ENCODE assay signal across 3 worm cellular contexts in the genomic region with DNA sequence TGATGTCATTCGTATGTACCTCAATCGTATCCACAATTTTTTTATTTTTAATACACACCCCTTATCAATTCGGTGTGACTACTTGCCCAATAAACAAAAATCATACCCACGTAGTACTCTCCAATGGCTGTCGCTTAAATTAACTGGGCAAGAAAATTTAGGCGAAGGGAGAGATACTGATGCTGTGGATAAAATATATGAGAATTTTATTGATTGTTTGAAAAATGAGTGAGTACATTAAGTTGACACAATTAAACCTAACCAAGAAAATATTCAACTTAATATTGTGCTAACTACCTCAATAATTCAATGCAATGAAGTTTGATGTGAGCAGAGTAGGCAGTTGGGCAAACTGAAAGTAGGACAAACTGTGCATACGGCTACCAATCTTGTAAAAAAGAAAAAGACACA.
TF ChIP-seq lines count a peak whose summit lies in the region.

No protein-coding gene starts in this region.

TF ChIP-seq in whole organism, L1 larva, 84 proteins besides CTCF, POLR2A, EP300 and RAD21 (continued from another document and continues in another):
- TF ChIP-seq tbx-2 (tag; optimal IDR thresholded peaks at IDR 0.05; lab: Kevin White, UChicago) (peak; percentile 99), nhr-20 (tag; optimal IDR thresholded peaks at IDR 0.05; lab: Kevin White, UChicago) (peak; percentile 99), irx-1 (tag; optimal IDR thresholded peaks at IDR 0.05; lab: Kevin White, UChicago) (peak; percentile 100), nhr-85 (tag; lab: Kevin White, UChicago) (peak; percentile 99), efl-1 (optimal IDR thresholded peaks at IDR 0.05; lab: Kevin White, UChicago) (peak; percentile 84 to 88), efl-1 (GFP tag; optimal IDR thresholded peaks at IDR 0.05 in 1 of 2; lab: Kevin White, UChicago) (peak; percentile 54 to 97), ztf-11 (tag; optimal IDR thresholded peaks at IDR 0.05; lab: Kevin White, UChicago) (peak; percentile 79 to 96), ets-5 (GFP tag; IDR thresholded peaks at IDR 0.05; lab: Robert Waterston, UW) (no peak), lin-39 (tag; optimal IDR thresholded peaks at IDR 0.05; lab: Kevin White, UChicago) (peak; percentile 100), nhr-47 (tag; optimal IDR thresholded peaks at IDR 0.05; lab: Kevin White, UChicago) (peak; percentile 100), hlh-17 (GFP tag; optimal IDR thresholded peaks at IDR 0.05; lab: Kevin White, UChicago; ENCODE audit: borderline replicate concordance) (no peak), nhr-77 (tag; optimal IDR thresholded peaks at IDR 0.05; lab: Kevin White, UChicago) (peak; percentile 99), tlp-1 (tag; optimal IDR thresholded peaks at IDR 0.05; lab: Kevin White, UChicago) (no peak), xbp-1 (tag; optimal IDR thresholded peaks at IDR 0.05; lab: Kevin White, UChicago) (peak; percentile 98), swsn-7 (tag; optimal IDR thresholded peaks at IDR 0.05; lab: Kevin White, UChicago) (peak; percentile 99), C04F5.9 (tag; optimal IDR thresholded peaks at IDR 0.05; lab: Kevin White, UChicago) (peak; percentile 92), nhr-12 (tag; optimal IDR thresholded peaks at IDR 0.05; lab: Kevin White, UChicago) (peak; percentile 87), efl-3 (GFP tag; optimal IDR thresholded peaks at IDR 0.05; lab: Kevin White, UChicago) (peak; percentile 91), skn-1 (tag; optimal IDR thresholded peaks at IDR 0.05; lab: Kevin White, UChicago) (peak; percentile 99), zag-1 (tag; optimal IDR thresholded peaks at IDR 0.05; lab: Kevin White, UChicago) (peak; percentile 97), unc-86 (tag; optimal IDR thresholded peaks at IDR 0.05; lab: Kevin White, UChicago) (peak; percentile 95), sptf-1 (tag; optimal IDR thresholded peaks at IDR 0.05; lab: Kevin White, UChicago) (no peak), ztf-4 (tag; optimal IDR thresholded peaks at IDR 0.05; lab: Kevin White, UChicago) (peak; percentile 99), nhr-84 (tag; optimal IDR thresholded peaks at IDR 0.05; lab: Kevin White, UChicago) (peak; percentile 87), fkh-10 (GFP tag; optimal IDR thresholded peaks at IDR 0.05; lab: Kevin White, UChicago) (peak; percentile 100), fkh-8 (tag; optimal IDR thresholded peaks at IDR 0.05; lab: Kevin White, UChicago) (peak; percentile 96), egl-27 (tag; optimal IDR thresholded peaks at IDR 0.05; lab: Kevin White, UChicago) (peak; percentile 93), ceh-82 (tag; optimal IDR thresholded peaks at IDR 0.05; lab: Kevin White, UChicago) (peak; percentile 97 to 99 (median 99)), vab-15 (tag; optimal IDR thresholded peaks at IDR 0.05; lab: Kevin White, UChicago) (peak; percentile 71), zip-4 (GFP tag; optimal IDR thresholded peaks at IDR 0.05; lab: Kevin White, UChicago) (peak; percentile 97), lin-13 (GFP tag; optimal IDR thresholded peaks at IDR 0.05; lab: Kevin White, UChicago) (peak; percentile 99), jun-1 (tag; optimal IDR thresholded peaks at IDR 0.05; lab: Kevin White, UChicago) (peak; percentile 100), hlh-4 (tag; optimal IDR thresholded peaks at IDR 0.05; lab: Kevin White, UChicago) (peak; percentile 85), nhr-237 (tag; optimal IDR thresholded peaks at IDR 0.05; lab: Kevin White, UChicago) (peak; percentile 100), C16A3.4 (tag; optimal IDR thresholded peaks at IDR 0.05; lab: Kevin White, UChicago) (peak; percentile 99), pag-3 (tag; optimal IDR thresholded peaks at IDR 0.05; lab: Kevin White, UChicago; ENCODE audit: borderline replicate concordance, insufficient read depth) (peak; percentile 17), hpl-2 (GFP tag; optimal IDR thresholded peaks at IDR 0.05; lab: Kevin White, UChicago) (peak; percentile 99), dpl-1 (GFP tag; optimal IDR thresholded peaks at IDR 0.05; lab: Kevin White, UChicago) (peak; percentile 44 to 71 (median 64)), lin-15B (tag; optimal IDR thresholded peaks at IDR 0.05; lab: Kevin White, UChicago) (peak; percentile 50), nhr-11 (tag; optimal IDR thresholded peaks at IDR 0.05; lab: Kevin White, UChicago) (peak; percentile 100), ces-1 (GFP tag; optimal IDR thresholded peaks at IDR 0.05; lab: Kevin White, UChicago) (peak; percentile 87)

TF ChIP-seq in whole organism, L3 larva, 47 proteins besides CTCF, POLR2A, EP300 and RAD21 (continued from another document):
- TF ChIP-seq R02D3.7 (tag; optimal IDR thresholded peaks at IDR 0.05; lab: Kevin White, UChicago) (peak; percentile 94), ztf-11 (tag; optimal IDR thresholded peaks at IDR 0.05; lab: Kevin White, UChicago) (peak; percentile 72), mdl-1 (tag; optimal IDR thresholded peaks at IDR 0.05; lab: Kevin White, UChicago) (peak; percentile 79), nhr-76 (tag; optimal IDR thresholded peaks at IDR 0.05; lab: Kevin White, UChicago) (peak; percentile 89), ceh-9 (tag; optimal IDR thresholded peaks at IDR 0.05; lab: Kevin White, UChicago) (no peak), egl-5 (tag; optimal IDR thresholded peaks at IDR 0.05; lab: Kevin White, UChicago) (peak; percentile 99), fos-1 (tag; optimal IDR thresholded peaks at IDR 0.05; lab: Kevin White, UChicago) (peak; percentile 97), nfya-1 (tag; optimal IDR thresholded peaks at IDR 0.05; lab: Kevin White, UChicago; ENCODE audit: insufficient read depth) (peak; percentile 98), ZK546.5 (tag; optimal IDR thresholded peaks at IDR 0.05; lab: Kevin White, UChicago) (peak; percentile 75), zag-1 (tag; optimal IDR thresholded peaks at IDR 0.05; lab: Kevin White, UChicago) (peak; percentile 93), nhr-237 (tag; optimal IDR thresholded peaks at IDR 0.05; lab: Kevin White, UChicago) (peak; percentile 98), ama-1 (optimal IDR thresholded peaks at IDR 0.05; lab: Kevin White, UChicago) (no peak), elt-1 (tag; optimal IDR thresholded peaks at IDR 0.05; lab: Kevin White, UChicago) (peak; percentile 89), ceh-28 (tag; optimal IDR thresholded peaks at IDR 0.05; lab: Kevin White, UChicago) (peak; percentile 100), nhr-25 (tag; optimal IDR thresholded peaks at IDR 0.05; lab: Kevin White, UChicago) (peak; percentile 96), nhr-28 (tag; optimal IDR thresholded peaks at IDR 0.05; lab: Kevin White, UChicago) (peak; percentile 100), elt-2 (tag; optimal IDR thresholded peaks at IDR 0.05; lab: Kevin White, UChicago) (peak; percentile 90), ceh-16 (tag; optimal IDR thresholded peaks at IDR 0.05; lab: Kevin White, UChicago) (peak; percentile 82), nhr-67 (tag; optimal IDR thresholded peaks at IDR 0.05; lab: Kevin White, UChicago) (peak; percentile 51), ztf-4 (tag; optimal IDR thresholded peaks at IDR 0.05; lab: Kevin White, UChicago) (peak; percentile 91), nhr-11 (tag; optimal IDR thresholded peaks at IDR 0.05; lab: Kevin White, UChicago) (peak; percentile 98), tbx-2 (tag; optimal IDR thresholded peaks at IDR 0.05; lab: Kevin White, UChicago) (peak; percentile 99), pha-4 (tag; optimal IDR thresholded peaks at IDR 0.05; lab: Kevin White, UChicago) (peak; percentile 99), jun-1 (tag; optimal IDR thresholded peaks at IDR 0.05; lab: Kevin White, UChicago) (peak; percentile 100), lsy-12 (tag; optimal IDR thresholded peaks at IDR 0.05; lab: Kevin White, UChicago) (peak; percentile 97), elt-3 (tag; optimal IDR thresholded peaks at IDR 0.05; lab: Kevin White, UChicago) (peak; percentile 96 to 98 (median 97)), aly-2 (tag; optimal IDR thresholded peaks at IDR 0.05; lab: Kevin White, UChicago) (peak; percentile 99), pqm-1 (tag; optimal IDR thresholded peaks at IDR 0.05; lab: Kevin White, UChicago) (peak; percentile 90), fkh-2 (tag; optimal IDR thresholded peaks at IDR 0.05; lab: Kevin White, UChicago) (peak; percentile 99), hmg-11 (tag; optimal IDR thresholded peaks at IDR 0.05; lab: Kevin White, UChicago) (peak; percentile 99)
TF ChIP-seq in whole organism, L3 larva: peak in this region for 44.

TF ChIP-seq in whole organism, young adult, 124 proteins besides CTCF, POLR2A, EP300 and RAD21 (continued from another document and continues in another):
- TF ChIP-seq tbx-9 (tag; optimal IDR thresholded peaks at IDR 0.05; lab: Kevin White, UChicago; ENCODE audit: borderline replicate concordance) (no peak), Y56A3A.18 (GFP tag; IDR thresholded peaks at IDR 0.05; lab: Robert Waterston, UW) (peak; percentile 98), F57A8.1 (GFP tag; optimal IDR thresholded peaks at IDR 0.05; lab: Kevin White, UChicago) (peak; percentile 93), lsy-27 (tag; optimal IDR thresholded peaks at IDR 0.05; lab: Kevin White, UChicago; ENCODE audit: borderline replicate concordance, insufficient read depth) (no peak), nhr-179 (tag; optimal IDR thresholded peaks at IDR 0.05; lab: Kevin White, UChicago) (peak; percentile 88), nhr-120 (GFP tag; IDR thresholded peaks at IDR 0.05; lab: Robert Waterston, UW) (0 out of 2 replicates have a peak, but pooled peaks have one; percentile 82), B0035.1 (tag; optimal IDR thresholded peaks at IDR 0.05; lab: Kevin White, UChicago) (peak; percentile 96), nfya-1 (tag; optimal IDR thresholded peaks at IDR 0.05; lab: Kevin White, UChicago; ENCODE audit: borderline replicate concordance, insufficient read depth) (no peak), ceh-58 (GFP tag; IDR thresholded peaks at IDR 0.05; lab: Robert Waterston, UW) (0 out of 2 replicates have a peak, but pooled peaks have one; percentile 82), repo-1 (tag; optimal IDR thresholded peaks at IDR 0.05; lab: Kevin White, UChicago) (peak; percentile 100), B0261.1 (tag; optimal IDR thresholded peaks at IDR 0.05; lab: Kevin White, UChicago) (peak; percentile 63), xnd-1 (tag; optimal IDR thresholded peaks at IDR 0.05; lab: Kevin White, UChicago) (no peak), attf-5 (GFP tag; optimal IDR thresholded peaks at IDR 0.05; lab: Kevin White, UChicago) (peak; percentile 70), ztf-18 (tag; optimal IDR thresholded peaks at IDR 0.05; lab: Kevin White, UChicago) (peak; percentile 64), chd-7 (tag; optimal IDR thresholded peaks at IDR 0.05; lab: Kevin White, UChicago) (peak; percentile 96), K12H6.12 (tag; optimal IDR thresholded peaks at IDR 0.05; lab: Kevin White, UChicago) (peak; percentile 97), ama-1 (optimal IDR thresholded peaks at IDR 0.05; lab: Kevin White, UChicago) (no peak), ama-1 (GFP tag; optimal IDR thresholded peaks at IDR 0.05; lab: Kevin White, UChicago) (peak in 1 of 2 experiments; percentile 60), Y53F4B.3 (GFP tag; IDR thresholded peaks at IDR 0.05; lab: Robert Waterston, UW) (no peak), hrde-1 (tag; optimal IDR thresholded peaks at IDR 0.05; lab: Kevin White, UChicago; ENCODE audit: borderline replicate concordance) (peak; percentile 30), F57C9.4 (tag; optimal IDR thresholded peaks at IDR 0.05; lab: Kevin White, UChicago) (no peak), egl-44 (GFP tag; IDR thresholded peaks at IDR 0.05; lab: Robert Waterston, UW) (peak; percentile 85), dpff-1 (tag; optimal IDR thresholded peaks at IDR 0.05; lab: Kevin White, UChicago) (peak; percentile 93), athp-1 (tag; optimal IDR thresholded peaks at IDR 0.05; lab: Kevin White, UChicago) (peak; percentile 11), F33H1.4 (GFP tag; IDR thresholded peaks at IDR 0.05; lab: Robert Waterston, UW) (peak; percentile 10; the same call in 1 of the 2 replicates), egrh-3 (GFP tag; IDR thresholded peaks at IDR 0.05; lab: Robert Waterston, UW) (no peak), F37B4.10 (GFP tag; IDR thresholded peaks at IDR 0.05; lab: Robert Waterston, UW) (no peak), lir-1 (GFP tag; conservative IDR thresholded peaks at IDR 0.05; lab: Robert Waterston, UW) (peak; percentile 89), ztf-6 (GFP tag; IDR thresholded peaks at IDR 0.05; lab: Robert Waterston, UW) (peak; percentile 65; the same call in 1 of the 2 replicates), ekl-4 (GFP tag; IDR thresholded peaks at IDR 0.05; lab: Robert Waterston, UW) (peak; percentile 91), ets-4 (GFP tag; optimal IDR thresholded peaks at IDR 0.05; lab: Kevin White, UChicago) (peak; percentile 81), hsf-1 (GFP tag; IDR thresholded peaks at IDR 0.05; lab: Robert Waterston, UW) (no peak), C06A6.2 (GFP tag; conservative IDR thresholded peaks at IDR 0.05; lab: Robert Waterston, UW) (peak; percentile 98), let-526 (GFP tag; IDR thresholded peaks at IDR 0.05; lab: Robert Waterston, UW) (peak; percentile 79; the same call in 1 of the 2 replicates), ceh-91 (GFP tag; IDR thresholded peaks at IDR 0.05; lab: Robert Waterston, UW) (0 out of 2 replicates have a peak, but pooled peaks have one; percentile 9), bed-1 (GFP tag; IDR thresholded peaks at IDR 0.05; lab: Robert Waterston, UW) (no peak), unc-130 (GFP tag; optimal IDR thresholded peaks at IDR 0.05; lab: Kevin White, UChicago) (peak; percentile 60), D2030.7 (GFP tag; IDR thresholded peaks at IDR 0.05; lab: Robert Waterston, UW) (no peak), mcd-1 (GFP tag; IDR thresholded peaks at IDR 0.05; lab: Robert Waterston, UW) (peak; percentile 87), ztf-22 (GFP tag; optimal IDR thresholded peaks at IDR 0.05; lab: Kevin White, UChicago) (peak; percentile 92), snpc-4 (GFP tag; optimal IDR thresholded peaks at IDR 0.05; lab: Kevin White, UChicago) (peak; percentile 67), snpc-4 (tag; optimal IDR thresholded peaks at IDR 0.05; lab: Kevin White, UChicago) (peak in 3 of 4 experiments; percentile 81 to 91 (median 83)), atf-7 (tag; optimal IDR thresholded peaks at IDR 0.05; lab: Kevin White, UChicago) (peak; percentile 99), ceh-27 (GFP tag; optimal IDR thresholded peaks at IDR 0.05; lab: Kevin White, UChicago) (peak; percentile 99), rcor-1 (GFP tag; IDR thresholded peaks at IDR 0.05; lab: Robert Waterston, UW) (peak; percentile 98), gei-17 (GFP tag; optimal IDR thresholded peaks at IDR 0.05; lab: Kevin White, UChicago) (peak; percentile 99), hlh-12 (tag; optimal IDR thresholded peaks at IDR 0.05; lab: Kevin White, UChicago) (peak; percentile 13), lin-54 (GFP tag; optimal IDR thresholded peaks at IDR 0.05; lab: Kevin White, UChicago) (peak; percentile 90), ztf-26 (tag; optimal IDR thresholded peaks at IDR 0.05; lab: Kevin White, UChicago) (peak; percentile 99), tbp1 (GFP tag; optimal IDR thresholded peaks at IDR 0.05; lab: Kevin White, UChicago) (peak; percentile 81), mxl-1 (tag; optimal IDR thresholded peaks at IDR 0.05; lab: Kevin White, UChicago) (peak; percentile 37), sdz-38 (tag; optimal IDR thresholded peaks at IDR 0.05; lab: Kevin White, UChicago) (no peak), Y53G8AR.9 (GFP tag; conservative IDR thresholded peaks at IDR 0.05; lab: Robert Waterston, UW) (peak; percentile 98), lsl-1 (GFP tag; optimal IDR thresholded peaks at IDR 0.05; lab: Kevin White, UChicago) (peak; percentile 4), madf-8 (GFP tag; conservative IDR thresholded peaks at IDR 0.05; lab: Robert Waterston, UW) (no peak), B0336.3 (GFP tag; IDR thresholded peaks at IDR 0.05; lab: Robert Waterston, UW) (peak; percentile 99), somi-1 (GFP tag; optimal IDR thresholded peaks at IDR 0.05; lab: Kevin White, UChicago) (peak; percentile 99), nhr-27 (tag; optimal IDR thresholded peaks at IDR 0.05; lab: Kevin White, UChicago) (peak; percentile 94), F55B11.4 (tag; optimal IDR thresholded peaks at IDR 0.05; lab: Kevin White, UChicago; ENCODE audit: borderline replicate concordance, insufficient read depth) (no peak), cebp-1 (GFP tag; IDR thresholded peaks at IDR 0.05; lab: Robert Waterston, UW) (peak; percentile 82), cebp-1 (tag; optimal IDR thresholded peaks at IDR 0.05; lab: Kevin White, UChicago) (peak; percentile 97), bed-2 (GFP tag; IDR thresholded peaks at IDR 0.05; lab: Robert Waterston, UW) (peak; percentile 90)
